Fruit fly (Drosophila melanogaster) whole organism: ENCODE results near the gene PEK.

Source experiments
- CG8478 ChIP-seq: fragments of >200 bp; optimal IDR thresholded peaks from 2 replicates; lab custom pipeline; 2018; ENCODE audit warnings: inconsistent platforms
- Dll ChIP-seq: fragments of >200 bp; optimal IDR thresholded peaks from 2 replicates; lab custom pipeline; 2017
- EcR ChIP-seq, 2 experiments: fragments of >200 bp; optimal IDR thresholded peaks; 2 replicates each; lab custom pipeline; 2017; ENCODE audit warnings: missing biosample characterization in 2 of 2, missing genetic modification characterization in 2 of 2, missing genetic modification reagents in 2 of 2
- pan ChIP-seq: fragments of >200 bp; optimal IDR thresholded peaks from 2 replicates; lab custom pipeline; 2017
- psq ChIP-seq: fragments of >200 bp; optimal IDR thresholded peaks from 2 replicates; lab custom pipeline; 2017

- TF ChIP-seq psq (no peak), Dll (lab: Kevin White, UChicago) (no peak), CG8478 (lab: Kevin White, UChicago) (no peak), pan (lab: Kevin White, UChicago) (no peak), EcR (GFP tag; optimal IDR thresholded peaks at IDR 0.05; lab: Kevin White, UChicago) (no peak)
Measured at dm6 chr3R:5420454-5420853, 44.1 kb downstream of the PEK start.
